Worm (Caenorhabditis elegans): Measurements from ENCODE around the gene cht-2.

DNA sequence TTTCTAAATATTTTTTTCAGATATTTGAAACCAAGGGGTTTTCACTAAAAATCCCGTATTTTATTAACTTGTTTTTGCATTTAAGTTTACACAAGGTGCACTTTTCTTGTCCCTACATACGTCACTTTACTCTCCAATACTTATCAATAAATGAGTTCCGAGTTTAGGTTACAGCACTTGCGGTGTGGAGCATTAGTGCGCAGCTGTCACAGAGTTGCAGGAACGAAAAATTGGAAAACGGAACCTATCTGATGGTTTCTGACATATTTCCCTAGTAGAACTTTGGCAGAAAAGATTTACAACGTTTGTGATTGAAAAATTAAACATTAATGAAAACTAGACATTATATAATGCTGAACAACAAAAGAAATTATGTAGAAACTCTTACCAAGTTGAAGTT lies 22.6 kb upstream of the cht-2 start:
- TF ChIP-seq sox-4 (tag; optimal IDR thresholded peaks at IDR 0.05) (no peak), lsy-2 (tag; optimal IDR thresholded peaks at IDR 0.05) (no peak), ceh-63 (GFP tag; optimal IDR thresholded peaks at IDR 0.05) (no peak), skn-1 (tag; optimal IDR thresholded peaks at IDR 0.05) (no peak), unc-130 (tag; optimal IDR thresholded peaks at IDR 0.05) (no peak), mab-9 (GFP tag; IDR thresholded peaks at IDR 0.05) (no peak), egl-13 (tag; optimal IDR thresholded peaks at IDR 0.05) (no peak), fkh-10 (GFP tag; optimal IDR thresholded peaks at IDR 0.05) (no peak), lin-35 (GFP tag; optimal IDR thresholded peaks at IDR 0.05) (no peak), xbp-1 (tag; optimal IDR thresholded peaks at IDR 0.05) (no peak), nhr-76 (tag; optimal IDR thresholded peaks at IDR 0.05) (no peak), pag-3 (tag; optimal IDR thresholded peaks at IDR 0.05; ENCODE audit: borderline replicate concordance, insufficient read depth) (no peak), blmp-1 (tag; optimal IDR thresholded peaks at IDR 0.05) (no peak)
